Fruit fly (Drosophila melanogaster) whole organism, prepupa: ENCODE data around the gene mus201.

Experiments used
- CG10631 ChIP-seq: fragments of 200-800 bp; sonication (Bioruptor generic); optimal IDR thresholded peaks from 2 replicates; lab custom pipeline; 2016; ENCODE audit warnings: missing biosample characterization, missing genetic modification characterization
- CG11294 ChIP-seq: fragments of 200-800 bp; sonication (Bioruptor generic); IDR thresholded peaks from 2 replicates; pipeline ENCODE4 v1.3.6; 2022; ENCODE audit warnings: missing biosample characterization, missing genetic modification characterization
- CG11762 ChIP-seq: fragments of 200-800 bp; sonication (Bioruptor generic); optimal IDR thresholded peaks from 3 replicates; lab custom pipeline; 2016; ENCODE audit warnings: missing biosample characterization, missing genetic modification characterization; ENCODE audit not compliant: insufficient read depth
- CG11902 ChIP-seq: fragments of 200-800 bp; sonication (Bioruptor generic); optimal IDR thresholded peaks from 3 replicates; lab custom pipeline; 2016; ENCODE audit warnings: missing biosample characterization, missing genetic modification characterization
- CG16779 ChIP-seq: fragments of 200-800 bp; sonication (Bioruptor generic); optimal IDR thresholded peaks from 3 replicates; lab custom pipeline; 2017; ENCODE audit warnings: missing biosample characterization, mild to moderate bottlenecking, missing genetic modification characterization
- CG3032 ChIP-seq: fragments of 200-800 bp; optimal IDR thresholded peaks from 2 replicates; lab custom pipeline; 2019; ENCODE audit warnings: missing biosample characterization, mild to moderate bottlenecking, missing genetic modification characterization, moderate library complexity
- CG31627 ChIP-seq: fragments of 200-800 bp; sonication (Bioruptor generic); optimal IDR thresholded peaks from 3 replicates; lab custom pipeline; 2016; ENCODE audit warnings: missing biosample characterization, missing genetic modification characterization
- CG32006 ChIP-seq: fragments of 200-800 bp; sonication (Bioruptor generic); optimal IDR thresholded peaks from 3 replicates; lab custom pipeline; 2017; ENCODE audit warnings: missing biosample characterization, mild to moderate bottlenecking, missing genetic modification characterization
- CG3919 ChIP-seq: fragments of 200-800 bp; sonication (Bioruptor generic); optimal IDR thresholded peaks from 3 replicates; lab custom pipeline; 2016; ENCODE audit warnings: missing biosample characterization, missing genetic modification characterization
- CG4318 ChIP-seq: fragments of 200-800 bp; sonication (Bioruptor generic); optimal IDR thresholded peaks from 3 replicates; lab custom pipeline; 2017; ENCODE audit warnings: missing biosample characterization, mild to moderate bottlenecking, missing genetic modification characterization
- CG6163 ChIP-seq: fragments of 200-800 bp; sonication (Bioruptor generic); IDR thresholded peaks from 3 replicates; pipeline ENCODE4 v1.3.6; 2022; ENCODE audit warnings: missing biosample characterization, missing genetic modification characterization
- CG6276 ChIP-seq: fragments of 200-800 bp; sonication (Bioruptor generic); optimal IDR thresholded peaks from 2 replicates; lab custom pipeline; 2017; ENCODE audit warnings: missing biosample characterization, mild to moderate bottlenecking, missing genetic modification characterization
- CG6792 ChIP-seq: fragments of 200-800 bp; sonication (Bioruptor generic); optimal IDR thresholded peaks from 3 replicates; lab custom pipeline; 2016; ENCODE audit warnings: missing biosample characterization, missing genetic modification characterization
- CG6808 ChIP-seq: fragments of 200-800 bp; sonication (Bioruptor generic); optimal IDR thresholded peaks from 3 replicates; lab custom pipeline; 2017; ENCODE audit warnings: missing biosample characterization, missing genetic modification characterization, mild to moderate bottlenecking, moderate library complexity, missing genetic modification reagents
- CG6854 ChIP-seq: fragments of 200-800 bp; sonication (Bioruptor generic); optimal IDR thresholded peaks from 2 replicates; lab custom pipeline; 2017; ENCODE audit warnings: missing biosample characterization, mild to moderate bottlenecking, missing genetic modification characterization
- CG7368 ChIP-seq: fragments of 200-800 bp; sonication (Bioruptor generic); optimal IDR thresholded peaks from 3 replicates; lab custom pipeline; 2016; ENCODE audit warnings: missing biosample characterization, missing genetic modification characterization
- CG8632 ChIP-seq: fragments of 200-800 bp; sonication (Bioruptor generic); optimal IDR thresholded peaks from 3 replicates; lab custom pipeline; 2016; ENCODE audit warnings: missing biosample characterization, missing genetic modification characterization
- CG9139 ChIP-seq: fragments of 200-800 bp; sonication (Bioruptor generic); optimal IDR thresholded peaks from 3 replicates; lab custom pipeline; 2017; ENCODE audit warnings: missing biosample characterization, mild to moderate bottlenecking, missing genetic modification characterization
- Eip75B ChIP-seq: fragments of 200-800 bp; sonication (Bioruptor generic); optimal IDR thresholded peaks from 3 replicates; lab custom pipeline; 2016; ENCODE audit warnings: missing biosample characterization, missing genetic modification characterization
- Eip78C ChIP-seq: fragments of 200-800 bp; sonication (Bioruptor generic); peaks from one replicate; lab custom pipeline; 2016; ENCODE audit warnings: missing biosample characterization, missing genetic modification characterization
- Eip93F ChIP-seq: fragments of 200-800 bp; sonication (Bioruptor generic); optimal IDR thresholded peaks from 2 replicates; lab custom pipeline; 2016; ENCODE audit warnings: missing biosample characterization, mild to moderate bottlenecking, missing genetic modification characterization
- Ets21C ChIP-seq: fragments of 200-800 bp; sonication (Bioruptor generic); optimal IDR thresholded peaks from 3 replicates; lab custom pipeline; 2016; ENCODE audit warnings: missing biosample characterization, missing genetic modification characterization
- Gug ChIP-seq: fragments of 200-800 bp; sonication (Bioruptor generic); IDR thresholded peaks from 2 replicates; pipeline ENCODE4 v1.3.6; 2022; ENCODE audit warnings: missing biosample characterization, missing genetic modification characterization
- Hr38 ChIP-seq: sonication (Bioruptor generic); optimal IDR thresholded peaks from 2 replicates; lab custom pipeline; 2016; ENCODE audit warnings: missing biosample characterization, missing genetic modification characterization
- Met ChIP-seq: fragments of 200-800 bp; sonication (Bioruptor generic); optimal IDR thresholded peaks from 3 replicates; lab custom pipeline; 2016; ENCODE audit warnings: missing biosample characterization, missing genetic modification characterization
- OdsH ChIP-seq: fragments of 200-800 bp; sonication (Bioruptor generic); optimal IDR thresholded peaks from 3 replicates; lab custom pipeline; 2016; ENCODE audit warnings: missing biosample characterization, missing genetic modification characterization
- Smox ChIP-seq: fragments of 200-800 bp; sonication (Bioruptor generic); optimal IDR thresholded peaks from 3 replicates; lab custom pipeline; 2016; ENCODE audit warnings: missing biosample characterization, missing genetic modification characterization
- Sox102F ChIP-seq: fragments of 200-800 bp; sonication (Bioruptor generic); optimal IDR thresholded peaks from 2 replicates; lab custom pipeline; 2016; ENCODE audit warnings: missing biosample characterization, mild to moderate bottlenecking, missing genetic modification characterization
- Sox14 ChIP-seq: fragments of 200-800 bp; sonication (Bioruptor generic); optimal IDR thresholded peaks from 3 replicates; lab custom pipeline; 2016; ENCODE audit warnings: missing biosample characterization, missing genetic modification characterization
- Sox15 ChIP-seq: fragments of 200-800 bp; sonication (Bioruptor generic); optimal IDR thresholded peaks from 3 replicates; lab custom pipeline; 2016; ENCODE audit warnings: missing biosample characterization, missing genetic modification characterization
- achi ChIP-seq: fragments of 200-800 bp; sonication (Bioruptor generic); optimal IDR thresholded peaks from 3 replicates; lab custom pipeline; 2016; ENCODE audit warnings: missing biosample characterization, missing genetic modification characterization
- dac ChIP-seq: fragments of 200-800 bp; sonication (Bioruptor generic); optimal IDR thresholded peaks from 2 replicates; lab custom pipeline; 2017; ENCODE audit warnings: missing biosample characterization, mild to moderate bottlenecking, missing genetic modification characterization
- eg ChIP-seq: fragments of 200-800 bp; sonication (Bioruptor generic); IDR thresholded peaks from 3 replicates; pipeline ENCODE4 v1.3.6; 2022; ENCODE audit warnings: missing biosample characterization, missing genetic modification characterization
- esn ChIP-seq: fragments of 200-800 bp; sonication (Bioruptor generic); optimal IDR thresholded peaks from 2 replicates; lab custom pipeline; 2016; ENCODE audit warnings: missing biosample characterization, mild to moderate bottlenecking, missing genetic modification characterization, moderate library complexity
- fd59A ChIP-seq: fragments of 200-800 bp; sonication (Bioruptor generic); optimal IDR thresholded peaks from 2 replicates; lab custom pipeline; 2017; ENCODE audit warnings: missing biosample characterization, mild to moderate bottlenecking, missing genetic modification characterization, missing genetic modification reagents
- fd85E ChIP-seq: fragments of 200-800 bp; sonication (Bioruptor generic); optimal IDR thresholded peaks from 3 replicates; lab custom pipeline; 2016; ENCODE audit warnings: missing biosample characterization, missing genetic modification characterization
- fkh ChIP-seq: fragments of 200-800 bp; sonication (Bioruptor generic); optimal IDR thresholded peaks from 3 replicates; lab custom pipeline; 2017; ENCODE audit warnings: missing biosample characterization, mild to moderate bottlenecking, missing genetic modification characterization, moderate library complexity
- lz ChIP-seq: fragments of 200-800 bp; sonication (Bioruptor generic); optimal IDR thresholded peaks from 3 replicates; lab custom pipeline; 2016; ENCODE audit warnings: missing biosample characterization, missing genetic modification characterization
- net ChIP-seq: fragments of 200-800 bp; sonication (Bioruptor generic); optimal IDR thresholded peaks from 3 replicates; lab custom pipeline; 2016; ENCODE audit warnings: missing biosample characterization, missing genetic modification characterization
- pdm3 ChIP-seq: fragments of 200-800 bp; sonication (Bioruptor generic); optimal IDR thresholded peaks from 3 replicates; lab custom pipeline; 2016; ENCODE audit warnings: missing biosample characterization, missing genetic modification characterization
- salr ChIP-seq, 2 experiments: fragments of 200-800 bp; sonication (Bioruptor generic); optimal IDR thresholded peaks; 3 replicates each; lab custom pipeline; 2016 to 2018; ENCODE audit warnings: missing biosample characterization in 2 of 2, missing genetic modification characterization in 2 of 2, mild to moderate bottlenecking in 1 of 2
- spab ChIP-seq: fragments of 200-800 bp; sonication (Bioruptor generic); optimal IDR thresholded peaks from 2 replicates; lab custom pipeline; 2017; ENCODE audit warnings: missing biosample characterization, mild to moderate bottlenecking, missing genetic modification characterization, missing genetic modification reagents
- ss ChIP-seq, 2 experiments: fragments of 200-800 bp; sonication (Bioruptor generic); optimal IDR thresholded peaks; 2 replicates in 1 of 2; 3 replicates in 1 of 2; lab custom pipeline; 2017 to 2018; ENCODE audit warnings: mild to moderate bottlenecking in 2 of 2, missing biosample characterization in 2 of 2, missing genetic modification characterization in 2 of 2, moderate library complexity in 1 of 2
- svp ChIP-seq: fragments of 200-800 bp; sonication (Bioruptor generic); peaks from one replicate; lab custom pipeline; 2016; ENCODE audit warnings: missing biosample characterization, missing genetic modification characterization
- topi ChIP-seq: fragments of 200-800 bp; sonication (Bioruptor generic); optimal IDR thresholded peaks from 3 replicates; lab custom pipeline; 2016; ENCODE audit warnings: missing biosample characterization, missing genetic modification characterization
- vri ChIP-seq: fragments of 200-800 bp; sonication (Bioruptor generic); optimal IDR thresholded peaks from 3 replicates; lab custom pipeline; 2016; ENCODE audit warnings: missing biosample characterization, mild to moderate bottlenecking, missing genetic modification characterization

Gene mus201

dm6 chr2L:8468929-8469681 is 31.1 kb downstream of the mus201 start (continued):
- TF ChIP-seq Sox15 (GFP tag; lab: Kevin White, UChicago) (no peak), CG6276 (GFP tag; lab: Kevin White, UChicago) (no peak), Sox102F (GFP tag; lab: Kevin White, UChicago) (peak; percentile 52), topi (GFP tag; lab: Kevin White, UChicago) (peak; percentile 47), Sox14 (GFP tag; lab: Kevin White, UChicago) (peak; percentile 7), svp (GFP tag; lab: Kevin White, UChicago) (peak; percentile 68), achi (GFP tag; lab: Kevin White, UChicago) (peak; percentile 32), eg (no peak), CG6792 (GFP tag; lab: Kevin White, UChicago) (peak; percentile 28)

DNA sequence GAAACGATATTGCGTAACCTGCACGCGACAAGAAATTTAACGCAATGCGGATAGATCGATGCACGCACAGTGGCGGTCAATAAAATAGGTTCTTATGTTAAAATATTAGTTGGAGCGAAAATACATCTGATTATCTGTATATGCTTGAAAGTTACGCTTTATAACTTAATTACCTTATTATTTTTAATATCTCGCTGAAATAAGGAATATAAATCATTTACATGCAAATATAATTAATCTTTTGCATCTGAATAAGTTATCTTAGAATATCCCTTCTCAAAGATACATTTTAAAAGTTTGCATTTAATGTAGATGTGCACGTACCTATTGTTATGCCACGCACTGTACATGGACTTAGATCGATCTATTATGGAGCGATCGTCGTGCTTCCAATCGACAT is 33.7 kb downstream of the mus201 start:
- TF ChIP-seq Ets21C, result no peak
- TF ChIP-seq CG6276 (GFP tag; lab: Kevin White, UChicago), result peak; percentile 64
- peak; percentile 81 for TF ChIP-seq CG32006 (GFP tag; lab: Kevin White, UChicago)
- no peak for TF ChIP-seq Sox102F (GFP tag; lab: Kevin White, UChicago)
- TF ChIP-seq fd85E, result no peak
- TF ChIP-seq CG9139 (GFP tag; lab: Kevin White, UChicago), result peak; percentile 7
- peak; percentile 49 for TF ChIP-seq Met
- peak; percentile 65 for TF ChIP-seq OdsH (GFP tag; lab: Kevin White, UChicago)
- peak; percentile 93 for TF ChIP-seq Eip78C (GFP tag; lab: Kevin White, UChicago)
- peak; percentile 53 for TF ChIP-seq Sox14 (GFP tag; lab: Kevin White, UChicago)
- peak; percentile 74 for TF ChIP-seq CG6808 (GFP tag; lab: Kevin White, UChicago)
- TF ChIP-seq dac (GFP tag; lab: Kevin White, UChicago), result no peak
- TF ChIP-seq Gug, result peak; percentile 26; the same call in 1 of the 2 replicates
- peak; percentile 48 for TF ChIP-seq esn (GFP tag; lab: Kevin White, UChicago)
- TF ChIP-seq CG8632 (GFP tag; lab: Kevin White, UChicago), result peak; percentile 47
- peak; percentile 35 for TF ChIP-seq CG6792 (GFP tag; lab: Kevin White, UChicago)
- TF ChIP-seq CG3919 (GFP tag; lab: Kevin White, UChicago), result peak; percentile 66
- no peak for TF ChIP-seq Sox15 (GFP tag; lab: Kevin White, UChicago)
- peak; percentile 51 for TF ChIP-seq spab (GFP tag; lab: Kevin White, UChicago)
- TF ChIP-seq CG4318 (GFP tag; lab: Kevin White, UChicago), result peak; percentile 26
- TF ChIP-seq CG16779 (tag; lab: Kevin White, UChicago), result peak; percentile 51
- peak; percentile 59; the same call in 2 of the 3 replicates for TF ChIP-seq CG6163
- TF ChIP-seq CG10631 (GFP tag; lab: Kevin White, UChicago), result peak; percentile 70
- TF ChIP-seq Eip93F, result no peak
- TF ChIP-seq CG31627 (GFP tag; lab: Kevin White, UChicago), result peak; percentile 25
- no peak for TF ChIP-seq Hr38 (GFP tag; lab: Kevin White, UChicago)
- no peak for TF ChIP-seq fkh (GFP tag; lab: Kevin White, UChicago)
- peak; percentile 36 for TF ChIP-seq topi (GFP tag; lab: Kevin White, UChicago)
- TF ChIP-seq CG3032 (tag; lab: Kevin White, UChicago), result peak; percentile 79
- peak; percentile 54 to 57 for TF ChIP-seq ss (GFP tag; optimal IDR thresholded peaks at IDR 0.05; lab: Kevin White, UChicago)
- TF ChIP-seq CG11294 (GFP tag; lab: Robert Waterston, UW), result no peak
- TF ChIP-seq salr (GFP tag; optimal IDR thresholded peaks at IDR 0.05; lab: Kevin White, UChicago), result peak in 1 of 2 experiments; percentile 72
- TF ChIP-seq eg, result 0 out of 3 replicates have a peak, but pooled peaks have one; percentile 40
- TF ChIP-seq vri (GFP tag; lab: Kevin White, UChicago), result peak; percentile 24
- TF ChIP-seq CG6854, result no peak
- TF ChIP-seq Smox (GFP tag; lab: Kevin White, UChicago), result peak; percentile 33
- peak; percentile 36 for TF ChIP-seq CG11762 (GFP tag; lab: Kevin White, UChicago)
- TF ChIP-seq Eip75B (GFP tag; lab: Kevin White, UChicago), result peak; percentile 55
- peak; percentile 64 for TF ChIP-seq net (GFP tag; lab: Kevin White, UChicago)
- TF ChIP-seq svp (GFP tag; lab: Kevin White, UChicago), result peak; percentile 72
- peak; percentile 45 for TF ChIP-seq fd59A
- TF ChIP-seq CG11902, result peak; percentile 1
- TF ChIP-seq lz, result peak; percentile 40
- TF ChIP-seq CG7368, result no peak
- peak; percentile 59 for TF ChIP-seq pdm3
